Fruit fly (Drosophila melanogaster) whole organism, embryonic: ENCODE measurements around the gene CG12010.
A peak's percentile ranks its signal among the peaks of the same experiment; 100 is the strongest.

ENCODE experiments used
- ATbp ChIP-seq: fragments of 200-800 bp; sonication (Bioruptor generic); optimal IDR thresholded peaks from 2 replicates; lab custom pipeline; 2017; ENCODE audit warnings: missing biosample characterization, mild to moderate bottlenecking, missing genetic modification characterization, missing genetic modification reagents
- CG10209 ChIP-seq: fragments of 200-800 bp; sonication (Bioruptor generic); optimal IDR thresholded peaks from 3 replicates; lab custom pipeline; 2017; ENCODE audit warnings: missing biosample characterization, mild to moderate bottlenecking, missing genetic modification characterization, missing genetic modification reagents
- CG11695 ChIP-seq: fragments of 200-800 bp; sonication (Bioruptor generic); IDR thresholded peaks from 3 replicates; pipeline ENCODE4 v1.3.6; 2022; ENCODE audit warnings: missing biosample characterization, missing genetic modification characterization
- CG11723 ChIP-seq: fragments of 200-800 bp; sonication (Bioruptor generic); optimal IDR thresholded peaks from 2 replicates; lab custom pipeline; 2017; ENCODE audit warnings: missing biosample characterization, mild to moderate bottlenecking, missing genetic modification characterization
- CG12391 ChIP-seq: fragments of 200-800 bp; sonication (Bioruptor generic); optimal IDR thresholded peaks from 3 replicates; lab custom pipeline; 2018; ENCODE audit warnings: missing biosample characterization, mild to moderate bottlenecking, missing genetic modification characterization, moderate library complexity
- CG12769 ChIP-seq: fragments of 200-800 bp; sonication (Bioruptor generic); optimal IDR thresholded peaks from 2 replicates; lab custom pipeline; 2019; ENCODE audit warnings: missing biosample characterization, mild to moderate bottlenecking, missing genetic modification characterization, moderate library complexity
- CG15011 ChIP-seq: fragments of 200-800 bp; sonication (Bioruptor generic); optimal IDR thresholded peaks from 3 replicates; lab custom pipeline; 2018; ENCODE audit warnings: missing biosample characterization, mild to moderate bottlenecking, missing genetic modification characterization
- CG17361 ChIP-seq: fragments of 200-800 bp; sonication (Bioruptor generic); IDR thresholded peaks from 3 replicates; pipeline ENCODE4 v1.3.6; 2022; ENCODE audit warnings: missing biosample characterization, missing genetic modification characterization
- CG17612 ChIP-seq: fragments of 200-800 bp; sonication (Bioruptor generic); IDR thresholded peaks from 2 replicates; pipeline ENCODE4 v1.3.6; 2022; ENCODE audit warnings: missing biosample characterization, missing genetic modification characterization
- CG2199 ChIP-seq: fragments of 200-800 bp; sonication (Bioruptor generic); IDR thresholded peaks from 3 replicates; pipeline ENCODE4 v1.3.6; 2022; ENCODE audit warnings: missing biosample characterization, missing genetic modification characterization
- CG32532 ChIP-seq: fragments of 200-800 bp; sonication (Bioruptor generic); IDR thresholded peaks from 2 replicates; pipeline ENCODE4 v1.3.6; 2022; ENCODE audit warnings: missing biosample characterization, missing genetic modification characterization
- CG3838 ChIP-seq: fragments of 200-800 bp; sonication (Bioruptor generic); optimal IDR thresholded peaks from 3 replicates; lab custom pipeline; 2016; ENCODE audit warnings: missing biosample characterization, missing genetic modification characterization
- CG4617 ChIP-seq: fragments of 200-800 bp; sonication (Bioruptor generic); optimal IDR thresholded peaks from 3 replicates; lab custom pipeline; 2016; ENCODE audit warnings: missing biosample characterization, missing genetic modification characterization, borderline replicate concordance
- CG6683 ChIP-seq: fragments of 200-800 bp; sonication (Bioruptor generic); optimal IDR thresholded peaks from 2 replicates; lab custom pipeline; 2017; ENCODE audit warnings: missing biosample characterization, mild to moderate bottlenecking, missing genetic modification characterization, missing genetic modification reagents
- CG9932 ChIP-seq: fragments of 200-800 bp; sonication (Bioruptor generic); IDR thresholded peaks from 2 replicates; pipeline ENCODE4 v1.3.6; 2022; ENCODE audit warnings: missing biosample characterization, missing genetic modification characterization
- Chrac-16 ChIP-seq: fragments of 200-800 bp; sonication (Bioruptor generic); optimal IDR thresholded peaks from 3 replicates; lab custom pipeline; 2016; ENCODE audit warnings: missing biosample characterization, missing genetic modification characterization
- D ChIP-seq, 2 experiments: fragments of 200-800 bp in 1 of 2; fragments of >200 bp in 1 of 2; sonication (Bioruptor generic) in 1 of 2; optimal IDR thresholded peaks; 2 replicates in 1 of 2; 3 replicates in 1 of 2; lab custom pipeline; 2017; ENCODE audit warnings: mild to moderate bottlenecking in 1 of 2, missing biosample characterization in 1 of 2, missing genetic modification characterization in 1 of 2, missing genetic modification reagents in 1 of 2
- Dbx ChIP-seq: fragments of 200-800 bp; sonication (Bioruptor generic); IDR thresholded peaks from 3 replicates; pipeline ENCODE4 v1.3.6; 2022; ENCODE audit warnings: missing biosample characterization, missing genetic modification characterization
- Dek ChIP-seq: fragments of 200-800 bp; sonication (Bioruptor generic); optimal IDR thresholded peaks from 3 replicates; lab custom pipeline; 2019; ENCODE audit warnings: missing biosample characterization, mild to moderate bottlenecking, missing genetic modification characterization, moderate library complexity
- Dfd ChIP-seq, 2 experiments: fragments of >200 bp; optimal IDR thresholded peaks; 2 replicates each; lab custom pipeline; 2017; ENCODE audit warnings: missing biosample characterization in 2 of 2, missing genetic modification characterization in 2 of 2
- Dll ChIP-seq: fragments of 200-800 bp; sonication (Bioruptor generic); IDR thresholded peaks from 4 replicates; pipeline ENCODE4 v1.3.6; 2022; ENCODE audit warnings: missing biosample characterization, missing genetic modification characterization; ENCODE audit not compliant: partially characterized antibody
- ERR ChIP-seq: fragments of 200-800 bp; sonication (Bioruptor generic); optimal IDR thresholded peaks from 2 replicates; lab custom pipeline; 2016; ENCODE audit warnings: missing biosample characterization, missing genetic modification characterization
- Eip74EF ChIP-seq, 2 experiments: fragments of 200-800 bp in 1 of 2; fragments of >200 bp in 1 of 2; sonication (Bioruptor generic) in 1 of 2; optimal IDR thresholded peaks; 2 replicates each; lab custom pipeline; 2017 to 2019; ENCODE audit warnings: missing biosample characterization in 2 of 2, missing genetic modification characterization in 2 of 2, mild to moderate bottlenecking in 1 of 2, moderate library complexity in 1 of 2
- Fer1 ChIP-seq: fragments of 200-800 bp; sonication (Bioruptor generic); optimal IDR thresholded peaks from 2 replicates; lab custom pipeline; 2017; ENCODE audit warnings: missing biosample characterization, mild to moderate bottlenecking, missing genetic modification characterization
- GATAe ChIP-seq: fragments of 200-800 bp; sonication (Bioruptor generic); conservative IDR thresholded peaks from 2 replicates; pipeline ENCODE4 v1.3.6; 2022; ENCODE audit warnings: missing biosample characterization, missing genetic modification characterization
- Lhr ChIP-seq: fragments of 200-800 bp; sonication (Bioruptor generic); optimal IDR thresholded peaks from 3 replicates; lab custom pipeline; 2017; ENCODE audit warnings: mild to moderate bottlenecking, missing biosample characterization, missing genetic modification reagents, missing genetic modification characterization
- Lim3 ChIP-seq: fragments of 200-800 bp; sonication (Bioruptor generic); IDR thresholded peaks from 2 replicates; pipeline ENCODE4 v1.3.6; 2022; ENCODE audit warnings: missing biosample characterization, missing genetic modification characterization
- NC2α ChIP-seq: fragments of 200-800 bp; sonication (Bioruptor generic); optimal IDR thresholded peaks from 2 replicates; lab custom pipeline; 2016; ENCODE audit warnings: missing biosample characterization, missing genetic modification characterization
- Oli ChIP-seq: fragments of 200-800 bp; sonication (Bioruptor generic); optimal IDR thresholded peaks from 2 replicates; lab custom pipeline; 2018; ENCODE audit warnings: missing biosample characterization, mild to moderate bottlenecking, missing genetic modification characterization, moderate library complexity
- Optix ChIP-seq: fragments of 200-800 bp; sonication (Bioruptor generic); IDR thresholded peaks from 3 replicates; pipeline ENCODE4 v1.3.6; 2022; ENCODE audit warnings: missing biosample characterization, missing genetic modification characterization
- Side ChIP-seq: fragments of 200-800 bp; sonication (Bioruptor generic); optimal IDR thresholded peaks from 2 replicates; lab custom pipeline; 2016; ENCODE audit warnings: missing biosample characterization, missing genetic modification characterization
- Ssrp ChIP-seq: fragments of 200-800 bp; sonication (Bioruptor generic); optimal IDR thresholded peaks from 2 replicates; lab custom pipeline; 2018; ENCODE audit warnings: missing biosample characterization, mild to moderate bottlenecking, missing genetic modification characterization, moderate library complexity
- YL-1 ChIP-seq: fragments of 200-800 bp; sonication (Bioruptor generic); optimal IDR thresholded peaks from 3 replicates; lab custom pipeline; 2017; ENCODE audit warnings: missing biosample characterization, mild to moderate bottlenecking, missing genetic modification characterization
- al ChIP-seq: fragments of 200-800 bp; sonication (Bioruptor generic); IDR thresholded peaks from 2 replicates; pipeline ENCODE4 v1.3.6; 2022; ENCODE audit warnings: missing biosample characterization, missing genetic modification characterization
- ap ChIP-seq: fragments of 200-800 bp; sonication (Bioruptor generic); IDR thresholded peaks from 2 replicates; pipeline ENCODE4 v1.3.6; 2022; ENCODE audit warnings: missing biosample characterization, missing genetic modification characterization
- bcd ChIP-seq: fragments of 200-800 bp; sonication (Bioruptor generic); optimal IDR thresholded peaks from 2 replicates; lab custom pipeline; 2017; ENCODE audit warnings: missing biosample characterization, mild to moderate bottlenecking, missing genetic modification characterization
- caup ChIP-seq: fragments of 200-800 bp; sonication (Bioruptor generic); optimal IDR thresholded peaks from 3 replicates; lab custom pipeline; 2017; ENCODE audit warnings: missing biosample characterization, mild to moderate bottlenecking, missing genetic modification characterization, moderate library complexity; ENCODE audit not compliant: severe bottlenecking
- crol ChIP-seq: fragments of 200-800 bp; sonication (Bioruptor generic); IDR thresholded peaks from 2 replicates; pipeline ENCODE4 v1.3.6; 2022; ENCODE audit warnings: missing biosample characterization, missing genetic modification characterization
- gce ChIP-seq: fragments of 200-800 bp; sonication (Bioruptor generic); IDR thresholded peaks from 3 replicates; pipeline ENCODE4 v1.3.6; 2022; ENCODE audit warnings: missing biosample characterization, missing genetic modification characterization
- ham ChIP-seq: fragments of 200-800 bp; sonication (Bioruptor generic); IDR thresholded peaks from 2 replicates; pipeline ENCODE4 v1.3.6; 2022; ENCODE audit warnings: missing biosample characterization, missing genetic modification characterization
- mld ChIP-seq: fragments of 200-800 bp; sonication (Bioruptor generic); IDR thresholded peaks from 3 replicates; pipeline ENCODE4 v1.3.6; 2022; ENCODE audit warnings: missing biosample characterization, missing genetic modification characterization; ENCODE audit not compliant: partially characterized antibody
- nom ChIP-seq: fragments of 200-800 bp; sonication (Bioruptor generic); optimal IDR thresholded peaks from 2 replicates; lab custom pipeline; 2017; ENCODE audit warnings: missing biosample characterization, missing genetic modification characterization, mild to moderate bottlenecking, moderate library complexity, missing genetic modification reagents
- pan ChIP-seq, 4 experiments: fragments of >200 bp in 3 of 4; fragments of 200-800 bp in 1 of 4; sonication (Bioruptor generic) in 1 of 4; optimal IDR thresholded peaks in 3 of 4; IDR thresholded peaks in 1 of 4; 2 replicates each; pipeline versions ENCODE4 v1.3.6 to Lab custom; 2017 to 2022; ENCODE audit warnings: missing biosample characterization in 2 of 4, missing genetic modification characterization in 2 of 4, mixed read lengths in 1 of 4
- pita ChIP-seq: fragments of 200-800 bp; sonication (Bioruptor generic); optimal IDR thresholded peaks from 2 replicates; lab custom pipeline; 2017; ENCODE audit warnings: missing biosample characterization, mild to moderate bottlenecking, missing genetic modification characterization
- twi ChIP-seq: fragments of 200-800 bp; optimal IDR thresholded peaks from 2 replicates; lab custom pipeline; 2019; ENCODE audit warnings: missing biosample characterization, mild to moderate bottlenecking, missing genetic modification characterization, moderate library complexity
- wek ChIP-seq: fragments of 200-800 bp; sonication (Bioruptor generic); optimal IDR thresholded peaks from 3 replicates; lab custom pipeline; 2018; ENCODE audit warnings: missing biosample characterization, mild to moderate bottlenecking, missing genetic modification characterization, moderate library complexity

CG12010 gene

DNA sequence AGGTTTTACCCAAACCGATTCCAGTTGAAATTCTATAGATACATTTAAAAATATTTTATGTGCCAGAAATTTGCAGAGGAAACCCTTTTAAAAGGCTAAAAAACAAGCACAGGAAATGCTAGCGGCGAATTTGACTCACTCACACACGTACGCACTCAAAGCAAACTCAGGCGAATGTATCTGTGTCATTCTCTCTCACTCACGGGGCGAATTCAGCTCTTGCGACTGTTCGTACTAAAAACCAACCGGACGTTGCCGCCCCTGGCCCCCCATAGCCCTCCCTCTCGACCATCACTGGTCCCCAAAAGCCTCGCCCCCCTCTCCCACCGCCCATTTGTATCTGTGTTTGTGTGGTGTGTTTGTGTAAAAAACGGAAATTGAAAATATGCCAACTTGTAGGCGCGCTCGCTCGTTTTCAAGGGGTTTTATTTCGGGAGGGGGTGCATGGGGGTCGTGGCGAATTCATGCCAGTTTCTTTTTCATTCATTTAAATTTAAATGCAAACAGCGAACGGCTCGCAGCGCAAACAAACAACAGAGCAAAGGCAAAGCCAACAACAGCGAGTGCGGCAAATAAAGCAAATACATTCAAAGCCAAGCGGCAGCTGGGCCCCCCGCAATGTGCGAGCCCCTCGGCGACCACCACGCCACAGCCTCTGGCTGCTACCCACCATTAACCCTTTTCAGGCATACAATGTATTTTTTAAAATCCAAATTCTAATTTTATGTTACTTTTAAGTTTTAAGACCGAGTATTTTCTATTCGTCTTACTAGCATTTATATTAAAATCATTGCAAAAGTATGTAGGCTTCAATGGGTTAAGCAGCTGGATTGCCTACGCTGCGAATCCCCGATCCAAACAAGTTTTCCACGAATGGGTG lies 44.4 kb downstream of the CG12010 start (continued):
- TF ChIP-seq Dbx (GFP tag; lab: Robert Waterston, UW) (peak; percentile 83), ATbp (GFP tag; lab: Kevin White, UChicago) (peak; percentile 86), CG12769 (tag; lab: Kevin White, UChicago) (peak; percentile 96), crol (GFP tag; lab: Robert Waterston, UW) (peak; percentile 100), YL-1 (GFP tag; lab: Kevin White, UChicago) (peak; percentile 23), nom (GFP tag; lab: Kevin White, UChicago) (peak; percentile 64), CG15011 (GFP tag; lab: Kevin White, UChicago) (peak; percentile 61), Optix (GFP tag; lab: Robert Waterston, UW) (peak; percentile 69; the same call in 2 of the 3 replicates), ap (GFP tag; lab: Robert Waterston, UW) (peak; percentile 77), Eip74EF (GFP tag; optimal IDR thresholded peaks at IDR 0.05; lab: Kevin White, UChicago) (peak in 1 of 2 experiments; percentile 79), Lhr (GFP tag; lab: Kevin White, UChicago) (peak; percentile 24), pan (optimal IDR thresholded peaks at IDR 0.05; lab: Kevin White, UChicago) (no peak), pan (GFP tag; optimal IDR thresholded peaks at IDR 0.05 in 1 of 2, IDR thresholded peaks at IDR 0.05 in 1 of 2) (peak in 1 of 2 experiments; percentile 89), Oli (tag; lab: Kevin White, UChicago) (peak; percentile 69), Side (no peak), GATAe (GFP tag; lab: Robert Waterston, UW) (peak; percentile 51), CG17361 (GFP tag; lab: Robert Waterston, UW) (peak; percentile 53; the same call in 1 of the 3 replicates), CG2199 (GFP tag; lab: Robert Waterston, UW) (peak; percentile 83), Ssrp (tag; lab: Kevin White, UChicago) (peak; percentile 63), CG11695 (GFP tag; lab: Robert Waterston, UW) (peak; percentile 80), Lim3 (GFP tag; lab: Robert Waterston, UW) (peak; percentile 26; the same call in 1 of the 2 replicates), ERR (GFP tag; lab: Kevin White, UChicago) (peak; percentile 63), Chrac-16 (GFP tag; lab: Kevin White, UChicago) (peak; percentile 30), CG3838 (GFP tag; lab: Kevin White, UChicago) (peak; percentile 46), CG4617 (no peak), D (optimal IDR thresholded peaks at IDR 0.05; lab: Kevin White, UChicago) (no peak), D (GFP tag; optimal IDR thresholded peaks at IDR 0.05; lab: Kevin White, UChicago) (peak; percentile 51), twi (tag; lab: Kevin White, UChicago) (peak; percentile 15), al (GFP tag; lab: Robert Waterston, UW) (peak; percentile 78), NC2α (peak; percentile 54), CG12391 (tag; lab: Kevin White, UChicago) (peak; percentile 69), Fer1 (GFP tag; lab: Kevin White, UChicago) (peak; percentile 82), pita (GFP tag; lab: Kevin White, UChicago) (no peak), CG17612 (GFP tag; lab: Robert Waterston, UW) (peak; percentile 50; the same call in 1 of the 2 replicates), bcd (GFP tag; lab: Kevin White, UChicago) (peak; percentile 63), mld (GFP tag; lab: Robert Waterston, UW) (no peak), ham (GFP tag; lab: Robert Waterston, UW) (peak; percentile 35; the same call in 1 of the 2 replicates), CG32532 (GFP tag; lab: Robert Waterston, UW) (peak; percentile 90), wek (GFP tag; lab: Kevin White, UChicago) (peak; percentile 35), CG9932 (peak; percentile 78), Dll (GFP tag; lab: Robert Waterston, UW) (no peak), Dek (tag; lab: Kevin White, UChicago) (peak; percentile 49), CG10209 (peak; percentile 69), caup (peak; percentile 86), Dfd (GFP tag; optimal IDR thresholded peaks at IDR 0.05; lab: Kevin White, UChicago) (no peak), gce (GFP tag; lab: Robert Waterston, UW) (peak; percentile 60; the same call in 2 of the 3 replicates), CG11723 (GFP tag; lab: Kevin White, UChicago) (peak; percentile 65), CG6683 (GFP tag; lab: Kevin White, UChicago) (peak; percentile 67)
